Fruit fly (Drosophila melanogaster): Measurements from ENCODE around the gene CG13950.

Gene CG13950

dm6 chr2L:845341-846004, 14.5 kb upstream of the CG13950 start:
- peak; percentile 87; the same call in 2 of the 3 replicates for TF ChIP-seq CG11093 (GFP tag; IDR thresholded peaks at IDR 0.05)
- peak; percentile 55 for TF ChIP-seq CG14710 (tag; optimal IDR thresholded peaks at IDR 0.05)
- peak; percentile 90 for TF ChIP-seq Fer1 (GFP tag; optimal IDR thresholded peaks at IDR 0.05)
- TF ChIP-seq CG14050 (GFP tag; IDR thresholded peaks at IDR 0.05): peak; percentile 88
- peak; percentile 76 for TF ChIP-seq onecut (GFP tag; IDR thresholded peaks at IDR 0.05)
- TF ChIP-seq CG6854 (GFP tag; optimal IDR thresholded peaks at IDR 0.05): peak; percentile 58
- TF ChIP-seq CG6791 (GFP tag; IDR thresholded peaks at IDR 0.05; ENCODE audit: partially characterized antibody): no peak
- TF ChIP-seq CG2202 (tag; optimal IDR thresholded peaks at IDR 0.05): peak; percentile 37
- TF ChIP-seq CG3995 (GFP tag; optimal IDR thresholded peaks at IDR 0.05): peak; percentile 31
- TF ChIP-seq CG6813 (GFP tag; optimal IDR thresholded peaks at IDR 0.05): peak; percentile 82
- peak; percentile 86 to 93 for TF ChIP-seq dpn (GFP tag; optimal IDR thresholded peaks at IDR 0.05)
- TF ChIP-seq hbn (GFP tag; IDR thresholded peaks at IDR 0.05; ENCODE audit: partially characterized antibody): no peak
- TF ChIP-seq CG1603 (tag; optimal IDR thresholded peaks at IDR 0.05): peak; percentile 94
- TF ChIP-seq CG11398 (GFP tag; optimal IDR thresholded peaks at IDR 0.05): peak; percentile 71
- peak; percentile 91 for TF ChIP-seq CG13424 (tag; optimal IDR thresholded peaks at IDR 0.05)
- no peak for TF ChIP-seq Dp (GFP tag; optimal IDR thresholded peaks at IDR 0.05)
- peak; percentile 83 for TF ChIP-seq Hsf (GFP tag; optimal IDR thresholded peaks at IDR 0.05)
- TF ChIP-seq Bgb (GFP tag; IDR thresholded peaks at IDR 0.05; ENCODE audit: partially characterized antibody): no peak
- peak; percentile 77 for TF ChIP-seq nmo (GFP tag; optimal IDR thresholded peaks at IDR 0.05)
- TF ChIP-seq CG6683 (GFP tag; optimal IDR thresholded peaks at IDR 0.05): peak; percentile 65
- TF ChIP-seq Hmx (GFP tag; optimal IDR thresholded peaks at IDR 0.05): no peak
- peak; percentile 82 for TF ChIP-seq CrebB (tag; optimal IDR thresholded peaks at IDR 0.05)
- TF ChIP-seq Abd-B (GFP tag; optimal IDR thresholded peaks at IDR 0.05): peak; percentile 78
- TF ChIP-seq CG15601 (tag; optimal IDR thresholded peaks at IDR 0.05): peak; percentile 75
- TF ChIP-seq E2f1 (GFP tag; IDR thresholded peaks at IDR 0.05): peak; percentile 89
- peak; percentile 85 for TF ChIP-seq otp (GFP tag; IDR thresholded peaks at IDR 0.05)
- no peak for TF ChIP-seq CG15479 (GFP tag; optimal IDR thresholded peaks at IDR 0.05)
- TF ChIP-seq tap (tag; optimal IDR thresholded peaks at IDR 0.05): peak; percentile 88
- TF ChIP-seq stwl (tag; optimal IDR thresholded peaks at IDR 0.05): no peak
- peak; percentile 78 for TF ChIP-seq CG18619 (GFP tag; optimal IDR thresholded peaks at IDR 0.05)
- TF ChIP-seq BEAF-32 (GFP tag; optimal IDR thresholded peaks at IDR 0.05): no peak
- peak; percentile 82 for TF ChIP-seq fd96Cb (tag; optimal IDR thresholded peaks at IDR 0.05)
- peak; percentile 81 for TF ChIP-seq wdn (GFP tag; IDR thresholded peaks at IDR 0.05)
- TF ChIP-seq NFAT (GFP tag; IDR thresholded peaks at IDR 0.05): peak; percentile 91
- TF ChIP-seq ato (GFP tag; IDR thresholded peaks at IDR 0.05; ENCODE audit: partially characterized antibody): no peak
- TF ChIP-seq cad (GFP tag; optimal IDR thresholded peaks at IDR 0.05): no peak
- peak; percentile 78 for TF ChIP-seq en (GFP tag; optimal IDR thresholded peaks at IDR 0.05)
- peak; percentile 71 for TF ChIP-seq CG13123 (GFP tag; optimal IDR thresholded peaks at IDR 0.05)
- peak; percentile 83 for TF ChIP-seq CG33213 (GFP tag; optimal IDR thresholded peaks at IDR 0.05)
- 0 out of 2 replicates have a peak, but pooled peaks have one; percentile 12 for TF ChIP-seq CG8765 (GFP tag; IDR thresholded peaks at IDR 0.05)
- TF ChIP-seq Xrp1 (GFP tag; IDR thresholded peaks at IDR 0.05): peak; percentile 89
- peak; percentile 63 for TF ChIP-seq Gsc (GFP tag; IDR thresholded peaks at IDR 0.05)
- peak; percentile 94 for TF ChIP-seq CG17359 (tag; optimal IDR thresholded peaks at IDR 0.05)
- TF ChIP-seq sqz (GFP tag; optimal IDR thresholded peaks at IDR 0.05): peak; percentile 44
- peak; percentile 83 for TF ChIP-seq CG6765 (GFP tag; optimal IDR thresholded peaks at IDR 0.05)
- TF ChIP-seq CG17385 (GFP tag; optimal IDR thresholded peaks at IDR 0.05): peak; percentile 84
- TF ChIP-seq BtbVII (GFP tag; optimal IDR thresholded peaks at IDR 0.05): peak; percentile 75
- no peak for TF ChIP-seq tup (GFP tag; optimal IDR thresholded peaks at IDR 0.05)
- TF ChIP-seq NfI (GFP tag; optimal IDR thresholded peaks at IDR 0.05): peak; percentile 92

All from whole organism, embryonic.